Worm (Caenorhabditis elegans): ENCODE data around the gene lys-1.

DNA sequence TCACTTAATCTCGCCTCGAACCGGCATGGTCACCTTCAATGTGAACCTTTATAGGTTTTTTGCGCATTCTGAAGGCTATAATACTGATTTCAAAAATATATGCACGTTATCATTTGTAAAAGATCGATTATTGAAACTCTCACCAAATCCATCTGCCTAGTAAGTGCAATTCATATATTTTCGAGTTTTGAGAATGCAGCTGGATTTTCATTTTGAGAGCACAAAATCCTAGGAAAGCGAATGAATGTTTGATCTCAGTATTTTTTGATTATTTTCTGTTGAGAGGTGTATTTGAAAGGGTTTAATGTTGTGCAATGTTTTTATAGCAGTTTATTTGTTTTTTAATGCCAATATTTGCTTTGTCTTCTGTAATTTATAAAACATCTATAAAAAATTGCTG lies 1.7 kb upstream of the lys-1 start:
- TF ChIP-seq ceh-13 (GFP tag; optimal IDR thresholded peaks at IDR 0.05) (no peak), flt-1 (GFP tag; IDR thresholded peaks at IDR 0.05) (no peak), hnd-1 (tag; optimal IDR thresholded peaks at IDR 0.05) (no peak), B0310.2 (tag; optimal IDR thresholded peaks at IDR 0.05) (no peak), ama-1 (optimal IDR thresholded peaks at IDR 0.05) (no peak), ceh-36 (tag; optimal IDR thresholded peaks at IDR 0.05) (no peak), tbx-11 (GFP tag; IDR thresholded peaks at IDR 0.05) (no peak), tbx-37 (GFP tag; conservative IDR thresholded peaks at IDR 0.05) (no peak), ets-7 (tag; optimal IDR thresholded peaks at IDR 0.05) (no peak), aly-1 (tag; optimal IDR thresholded peaks at IDR 0.05) (no peak), hmbx-1 (tag; optimal IDR thresholded peaks at IDR 0.05) (no peak), hmg-4 (GFP tag; optimal IDR thresholded peaks at IDR 0.05) (no peak), F13C5.2 (tag; optimal IDR thresholded peaks at IDR 0.05) (no peak), pes-1 (GFP tag; IDR thresholded peaks at IDR 0.05) (no peak)

Data from whole organism, early embryonic.